Worm (Caenorhabditis elegans) whole organism, L4/young adult: Measurements from ENCODE around the gene dpy-20.

Source experiments
- W03F9.2 ChIP-seq: fragments of 150-350 bp; optimal IDR thresholded peaks from 2 replicates; lab custom pipeline; 2014; ENCODE audit warnings: missing biosample characterization, missing genetic modification characterization
- dao-5 ChIP-seq: sonication (generic microtip); optimal IDR thresholded peaks from 2 replicates; lab custom pipeline; 2016; ENCODE audit warnings: missing genotype, missing genetic modification characterization, moderate library complexity, missing compliant biosample characterization
- him-1 ChIP-seq: sonication (generic microtip); optimal IDR thresholded peaks from 2 replicates; lab custom pipeline; 2016; ENCODE audit warnings: missing genotype, missing genetic modification reagents, missing genetic modification characterization, missing compliant biosample characterization

DNA sequence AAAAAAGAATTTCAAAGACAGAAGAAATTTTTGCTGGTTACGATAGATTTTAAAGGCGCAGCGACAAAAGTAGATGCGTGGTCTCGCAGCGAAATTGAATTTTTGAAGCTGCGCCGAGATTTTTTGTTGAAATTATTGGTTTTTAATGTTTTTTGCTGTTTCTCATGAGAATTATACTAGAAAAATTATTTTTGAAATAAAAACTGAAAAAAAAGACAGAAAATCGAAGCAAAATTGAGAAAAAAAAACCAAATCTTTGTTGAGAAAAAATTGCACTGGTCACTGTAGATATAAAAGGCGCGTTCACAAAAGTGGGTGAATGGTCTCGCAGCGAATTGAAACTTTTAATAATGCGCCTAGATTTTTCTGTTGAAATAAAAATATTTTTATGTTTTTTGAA is 5.0 kb downstream of the dpy-20 start:
- TF ChIP-seq dao-5 (no peak), W03F9.2 (tag; lab: Kevin White, UChicago) (peak; percentile 48), him-1 (no peak)
